Worm (Caenorhabditis elegans) whole organism, midembryonic: ENCODE data around the gene pab-2.

Experiments used
- klf-2 ChIP-seq: fragments of 200-800 bp; sonication (Bioruptor generic); conservative IDR thresholded peaks from 2 replicates; pipeline ENCODE4 v1.3.6; 2022; ENCODE audit warnings: missing genetic modification reagents, missing genetic modification characterization, missing compliant biosample characterization
- ref-1 ChIP-seq: fragments of 200-800 bp; sonication (Bioruptor generic); conservative IDR thresholded peaks from 2 replicates; pipeline ENCODE4 v1.3.6; 2022; ENCODE audit warnings: missing genetic modification reagents, missing genetic modification characterization, missing compliant biosample characterization
- ztf-29 ChIP-seq: fragments of 200-800 bp; sonication (Bioruptor generic); IDR thresholded peaks from 2 replicates; pipeline ENCODE4 v1.3.6; 2022; ENCODE audit warnings: missing genetic modification reagents, missing genetic modification characterization, missing compliant biosample characterization

DNA sequence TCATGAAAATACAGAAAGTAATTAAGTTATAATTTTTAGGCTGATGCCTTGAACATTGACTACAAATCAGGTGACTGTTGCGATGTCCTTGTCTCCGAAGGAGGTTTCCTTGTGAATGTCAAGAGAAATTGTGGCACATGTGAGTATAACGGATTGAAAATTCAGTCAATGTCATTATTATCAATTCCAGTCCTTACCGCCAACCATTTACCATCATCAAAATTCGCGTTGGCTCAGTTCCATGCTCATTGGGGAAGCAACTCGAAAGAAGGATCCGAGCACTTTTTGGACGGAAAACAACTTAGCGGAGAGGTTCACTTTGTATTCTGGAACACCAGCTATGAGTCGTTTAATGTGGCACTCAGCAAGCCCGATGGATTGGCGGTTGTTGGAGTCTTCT is 16.1 kb upstream of the pab-2 start:
- no peak for TF ChIP-seq klf-2 (GFP tag; lab: Robert Waterston, UW)
- no peak for TF ChIP-seq ztf-29
- TF ChIP-seq ref-1 (GFP tag; lab: Robert Waterston, UW) = no peak
